Fruit fly (Drosophila melanogaster) whole organism, prepupa: ENCODE measurements around the gene wek.

Experiments
- Blimp-1 ChIP-seq: fragments of 200-800 bp; sonication (Bioruptor generic); optimal IDR thresholded peaks from 3 replicates; lab custom pipeline; 2017; ENCODE audit warnings: missing biosample characterization, missing genetic modification characterization, mild to moderate bottlenecking, moderate library complexity, missing genetic modification reagents
- CG11294 ChIP-seq: fragments of 200-800 bp; sonication (Bioruptor generic); IDR thresholded peaks from 2 replicates; pipeline ENCODE4 v1.3.6; 2022; ENCODE audit warnings: missing biosample characterization, missing genetic modification characterization
- CG16779 ChIP-seq: fragments of 200-800 bp; sonication (Bioruptor generic); optimal IDR thresholded peaks from 3 replicates; lab custom pipeline; 2017; ENCODE audit warnings: missing biosample characterization, mild to moderate bottlenecking, missing genetic modification characterization
- CG32006 ChIP-seq: fragments of 200-800 bp; sonication (Bioruptor generic); optimal IDR thresholded peaks from 3 replicates; lab custom pipeline; 2017; ENCODE audit warnings: missing biosample characterization, mild to moderate bottlenecking, missing genetic modification characterization
- CG6163 ChIP-seq: fragments of 200-800 bp; sonication (Bioruptor generic); IDR thresholded peaks from 3 replicates; pipeline ENCODE4 v1.3.6; 2022; ENCODE audit warnings: missing biosample characterization, missing genetic modification characterization
- CG8319 ChIP-seq: fragments of 200-800 bp; sonication (Bioruptor generic); optimal IDR thresholded peaks from 3 replicates; lab custom pipeline; 2016; ENCODE audit warnings: missing biosample characterization, missing genetic modification characterization
- Hr39 ChIP-seq: fragments of 200-800 bp; sonication (Bioruptor generic); optimal IDR thresholded peaks from 2 replicates; lab custom pipeline; 2016; ENCODE audit warnings: missing biosample characterization, missing genetic modification characterization
- Lpt ChIP-seq: fragments of 200-800 bp; sonication (Bioruptor generic); optimal IDR thresholded peaks from 3 replicates; lab custom pipeline; 2016; ENCODE audit warnings: missing biosample characterization, missing genetic modification characterization
- OdsH ChIP-seq: fragments of 200-800 bp; sonication (Bioruptor generic); optimal IDR thresholded peaks from 3 replicates; lab custom pipeline; 2016; ENCODE audit warnings: missing biosample characterization, missing genetic modification characterization
- Sox15 ChIP-seq: fragments of 200-800 bp; sonication (Bioruptor generic); optimal IDR thresholded peaks from 3 replicates; lab custom pipeline; 2016; ENCODE audit warnings: missing biosample characterization, missing genetic modification characterization
- cyc ChIP-seq: fragments of 200-800 bp; sonication (Bioruptor generic); optimal IDR thresholded peaks from 3 replicates; lab custom pipeline; 2016; ENCODE audit warnings: missing biosample characterization, missing genetic modification characterization
- dsx ChIP-seq: fragments of 200-800 bp; optimal IDR thresholded peaks from 3 replicates; lab custom pipeline; 2019; ENCODE audit warnings: missing biosample characterization, mild to moderate bottlenecking, missing genetic modification characterization, moderate library complexity; ENCODE audit not compliant: poor library complexity, severe bottlenecking

dm6 chr2L:15747394-15748260 lies 20.5 kb downstream of the wek start, which contains the start of gene CycE:
- no peak for TF ChIP-seq cyc (GFP tag; lab: Kevin White, UChicago)
- TF ChIP-seq OdsH (GFP tag; lab: Kevin White, UChicago) = no peak
- no peak for TF ChIP-seq CG32006 (GFP tag; lab: Kevin White, UChicago)
- TF ChIP-seq CG16779 (tag; lab: Kevin White, UChicago) = no peak
- TF ChIP-seq dsx = no peak
- no peak for TF ChIP-seq CG11294
- no peak for TF ChIP-seq Lpt (GFP tag; lab: Kevin White, UChicago)
- TF ChIP-seq Blimp-1 (GFP tag; lab: Kevin White, UChicago) = no peak
- TF ChIP-seq Hr39 (GFP tag; lab: Kevin White, UChicago) = no peak
- no peak for TF ChIP-seq CG6163 (GFP tag; lab: Robert Waterston, UW)
- TF ChIP-seq Sox15 (GFP tag; lab: Kevin White, UChicago) = no peak
- no peak for TF ChIP-seq CG8319 (GFP tag; lab: Kevin White, UChicago)
